Worm (Caenorhabditis elegans) whole organism, young adult: Measurements from ENCODE around the gene C08F1.12.

Experiments used
- ama-1 ChIP-seq, 3 experiments: fragments of 150-350 bp in 1 of 3; sonication (generic microtip) in 2 of 3; optimal IDR thresholded peaks; 2 replicates each; lab custom pipeline; 2014 to 2018; ENCODE audit warnings: missing biosample characterization in 2 of 3, missing genetic modification characterization in 2 of 3, missing genetic modification reagents in 2 of 3
- hlh-26 ChIP-seq: fragments of 200-800 bp; sonication (Bioruptor generic); conservative IDR thresholded peaks from 2 replicates; pipeline ENCODE4 v1.3.6; 2022; ENCODE audit warnings: missing genetic modification reagents, missing genetic modification characterization, missing compliant biosample characterization
- nfyb-1 ChIP-seq: fragments of 200-800 bp; sonication (Bioruptor generic); IDR thresholded peaks from 2 replicates; pipeline ENCODE4 v1.3.6; 2022; ENCODE audit warnings: missing genetic modification reagents, missing genetic modification characterization, missing compliant biosample characterization
- unc-130 ChIP-seq: sonication (generic microtip); optimal IDR thresholded peaks from 2 replicates; lab custom pipeline; 2016; ENCODE audit warnings: missing genetic modification reagents, missing genetic modification characterization, missing compliant biosample characterization

DNA sequence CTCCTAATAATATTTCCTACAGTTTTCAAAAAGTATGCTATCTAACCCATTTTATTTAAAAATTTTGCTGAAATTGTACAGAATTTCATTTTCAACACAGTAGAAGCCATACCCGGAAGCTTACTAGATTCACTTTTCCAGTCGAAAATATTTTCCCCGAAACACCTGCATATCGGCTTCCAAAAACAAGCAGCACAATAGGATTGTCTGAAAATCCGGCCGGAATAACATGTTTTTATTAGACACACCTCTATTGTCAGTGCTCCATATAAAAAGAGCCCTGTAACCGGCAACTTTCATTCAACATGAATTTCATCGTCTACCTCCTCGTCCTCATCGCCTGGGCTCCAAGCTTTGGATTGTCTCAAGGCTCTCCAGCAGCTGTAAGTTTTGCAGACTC, 46.2 kb upstream of the C08F1.12 start, which contains the start of gene C52E2.2:
- TF ChIP-seq unc-130 (GFP tag; lab: Kevin White, UChicago), result no peak
- TF ChIP-seq hlh-26 (GFP tag; lab: Robert Waterston, UW), result no peak
- TF ChIP-seq nfyb-1 (GFP tag; lab: Robert Waterston, UW), result no peak
- TF ChIP-seq ama-1 (optimal IDR thresholded peaks at IDR 0.05; lab: Kevin White, UChicago), result no peak
- no peak for TF ChIP-seq ama-1 (GFP tag; optimal IDR thresholded peaks at IDR 0.05; lab: Kevin White, UChicago)
